Worm (Caenorhabditis elegans) whole organism, L2 larva: ENCODE measurements around the gene srv-5.

Experiments
- aly-2 ChIP-seq: fragments of 150-350 bp; optimal IDR thresholded peaks from 2 replicates; lab custom pipeline; 2014; ENCODE audit warnings: missing biosample characterization, missing genetic modification characterization
- elt-3 ChIP-seq: sonication (generic microtip); optimal IDR thresholded peaks from 2 replicates; lab custom pipeline; 2017; ENCODE audit warnings: missing biosample characterization, missing genetic modification characterization
- gmeb-1 ChIP-seq: fragments of 150-350 bp; optimal IDR thresholded peaks from 2 replicates; lab custom pipeline; 2014; ENCODE audit warnings: missing biosample characterization, missing genetic modification characterization
- lin-39 ChIP-seq: fragments of 150-350 bp; optimal IDR thresholded peaks from 2 replicates; lab custom pipeline; 2014; ENCODE audit warnings: missing biosample characterization, missing genetic modification reagents, missing genetic modification characterization
- lsy-2 ChIP-seq, 2 experiments: fragments of 150-350 bp in 1 of 2; sonication (generic microtip) in 1 of 2; optimal IDR thresholded peaks; 2 replicates each; lab custom pipeline; 2014 to 2017; ENCODE audit warnings: missing biosample characterization in 2 of 2, missing genetic modification characterization in 2 of 2
- nhr-11 ChIP-seq: fragments of 150-350 bp; optimal IDR thresholded peaks from 2 replicates; lab custom pipeline; 2014; ENCODE audit warnings: missing biosample characterization, missing genetic modification characterization
- nhr-25 ChIP-seq: fragments of 150-350 bp; sonication (generic microtip); optimal IDR thresholded peaks from 3 replicates; lab custom pipeline; 2014; ENCODE audit warnings: missing biosample characterization, missing genetic modification characterization
- skn-1 ChIP-seq: sonication (generic microtip); optimal IDR thresholded peaks from 2 replicates; lab custom pipeline; 2017; ENCODE audit warnings: missing biosample characterization, missing genetic modification characterization
- sma-9 ChIP-seq, 2 experiments: fragments of 150-350 bp in 1 of 2; sonication (generic microtip) in 1 of 2; optimal IDR thresholded peaks; 2 replicates each; lab custom pipeline; 2014 to 2016; ENCODE audit warnings: missing genetic modification characterization in 2 of 2, mild to moderate bottlenecking in 1 of 2, missing biosample characterization in 1 of 2, missing compliant biosample characterization in 1 of 2, missing genetic modification reagents in 1 of 2, moderate library complexity in 1 of 2

- no peak for TF ChIP-seq lin-39 (tag; lab: Kevin White, UChicago)
- TF ChIP-seq aly-2 (tag; lab: Kevin White, UChicago), result no peak
- TF ChIP-seq gmeb-1 (tag; lab: Kevin White, UChicago), result no peak
- no peak for TF ChIP-seq skn-1 (tag; lab: Kevin White, UChicago)
- TF ChIP-seq elt-3 (tag; lab: Kevin White, UChicago), result no peak
- peak; percentile 16 for TF ChIP-seq sma-9 (GFP tag; optimal IDR thresholded peaks at IDR 0.05; lab: Kevin White, UChicago)
- no peak for TF ChIP-seq sma-9 (tag; optimal IDR thresholded peaks at IDR 0.05; lab: Kevin White, UChicago)
- no peak for TF ChIP-seq nhr-25
- TF ChIP-seq lsy-2 (tag; optimal IDR thresholded peaks at IDR 0.05; lab: Kevin White, UChicago), result no peak
- no peak for TF ChIP-seq nhr-11
These were observed 42.8 kb downstream of the srv-5 start for ce11 chrX:4294957-4295356.
